Worm (Caenorhabditis elegans): ENCODE data around the gene Y75B8A.10.

The Y75B8A.10 gene

ce11 chrIII:12215596-12215995 lies 32.8 kb upstream of the Y75B8A.10 start, which contains the start of gene Y75B8A.13:
TSS of gene Y75B8A.13 (minus strand) at chrIII:12215696.
- TF ChIP-seq nhr-12 (tag; optimal IDR thresholded peaks at IDR 0.05) (no peak), ztf-11 (tag; optimal IDR thresholded peaks at IDR 0.05) (no peak), nhr-237 (tag; optimal IDR thresholded peaks at IDR 0.05) (no peak), F13H6.1 (tag; optimal IDR thresholded peaks at IDR 0.05) (no peak), zag-1 (tag; optimal IDR thresholded peaks at IDR 0.05) (no peak), sma-3 (GFP tag; optimal IDR thresholded peaks at IDR 0.05) (no peak), blmp-1 (tag; optimal IDR thresholded peaks at IDR 0.05; ENCODE audit: insufficient read depth) (no peak), sma-9 (GFP tag; optimal IDR thresholded peaks at IDR 0.05) (no peak), sma-9 (tag; optimal IDR thresholded peaks at IDR 0.05) (no peak), ztf-4 (tag; optimal IDR thresholded peaks at IDR 0.05) (no peak), Y55F3AM.14 (GFP tag; optimal IDR thresholded peaks at IDR 0.05) (no peak), fos-1 (tag; optimal IDR thresholded peaks at IDR 0.05) (no peak)

DNA sequence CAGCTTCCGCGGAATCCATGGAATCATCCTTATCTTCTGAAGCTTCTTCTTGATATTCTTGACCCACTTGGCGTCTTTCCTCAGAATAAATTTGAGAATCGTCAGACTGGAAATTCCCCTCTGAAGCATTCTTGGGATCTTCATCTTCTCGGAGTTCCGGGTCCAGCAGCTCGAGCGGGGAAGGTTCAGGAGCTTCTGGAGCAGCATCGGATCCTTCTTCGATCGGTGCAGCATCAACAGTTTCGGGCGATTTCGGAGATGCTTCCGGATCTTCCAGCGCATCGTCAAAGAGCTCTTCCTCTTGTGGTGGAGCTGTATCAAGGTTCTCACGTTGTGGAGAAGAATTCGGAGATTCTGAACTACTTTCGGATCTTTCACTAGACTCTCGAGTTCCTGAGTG lies 24.8 kb upstream of the Y75B8A.10 start:
- no peak for TF ChIP-seq sma-3 (GFP tag; optimal IDR thresholded peaks at IDR 0.05)
- TF ChIP-seq unc-55 (GFP tag; optimal IDR thresholded peaks at IDR 0.05) = no peak
- no peak for TF ChIP-seq R02D3.7 (tag; optimal IDR thresholded peaks at IDR 0.05)
- TF ChIP-seq lin-13 (GFP tag; optimal IDR thresholded peaks at IDR 0.05) = no peak
- no peak for TF ChIP-seq nhr-23 (tag; optimal IDR thresholded peaks at IDR 0.05)
- no peak for TF ChIP-seq egl-27 (tag; optimal IDR thresholded peaks at IDR 0.05)
- TF ChIP-seq nhr-11 (tag; optimal IDR thresholded peaks at IDR 0.05) = no peak
- no peak for TF ChIP-seq ceh-82 (tag; optimal IDR thresholded peaks at IDR 0.05)
- TF ChIP-seq skn-1 (tag; optimal IDR thresholded peaks at IDR 0.05) = no peak
- no peak for TF ChIP-seq zag-1 (tag; optimal IDR thresholded peaks at IDR 0.05)
- TF ChIP-seq lin-39 (tag; optimal IDR thresholded peaks at IDR 0.05) = no peak
- TF ChIP-seq lin-11 (tag; optimal IDR thresholded peaks at IDR 0.05) = no peak
- TF ChIP-seq sma-9 (GFP tag; optimal IDR thresholded peaks at IDR 0.05) = no peak
- TF ChIP-seq sma-9 (tag; optimal IDR thresholded peaks at IDR 0.05) = no peak
- no peak for TF ChIP-seq lsy-2 (tag; optimal IDR thresholded peaks at IDR 0.05)
- no peak for TF ChIP-seq nhr-237 (tag; optimal IDR thresholded peaks at IDR 0.05)
- no peak for TF ChIP-seq elt-3 (tag; optimal IDR thresholded peaks at IDR 0.05)
- no peak for TF ChIP-seq nhr-25 (tag; optimal IDR thresholded peaks at IDR 0.05)

DNA sequence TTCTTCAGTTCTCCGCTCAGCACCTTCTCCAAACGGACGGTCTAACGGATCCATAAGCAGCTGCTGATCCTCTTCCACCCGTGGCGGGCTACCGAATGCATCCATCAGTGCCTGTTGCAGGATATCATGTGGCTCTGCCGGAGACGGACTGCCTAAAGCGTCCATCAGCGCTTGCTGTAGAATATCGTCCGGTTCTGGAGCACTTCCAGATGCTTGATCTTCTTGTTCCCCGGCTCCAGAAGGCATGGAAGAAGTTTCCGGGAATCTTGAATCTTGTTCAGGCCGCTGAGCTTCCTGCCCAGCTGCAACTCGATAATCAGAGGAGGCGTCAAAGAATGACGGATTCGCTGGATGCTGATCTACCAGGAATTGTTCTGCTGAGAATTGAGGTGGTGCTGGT lies 22.5 kb upstream of the Y75B8A.10 start:
- TF ChIP-seq dmd-4 (tag; optimal IDR thresholded peaks at IDR 0.05) (no peak), ztf-4 (tag; optimal IDR thresholded peaks at IDR 0.05) (no peak), gmeb-1 (tag; optimal IDR thresholded peaks at IDR 0.05) (no peak), zag-1 (tag; optimal IDR thresholded peaks at IDR 0.05) (no peak), nhr-6 (tag; optimal IDR thresholded peaks at IDR 0.05) (no peak), lsy-2 (tag; optimal IDR thresholded peaks at IDR 0.05) (no peak), ama-1 (optimal IDR thresholded peaks at IDR 0.05) (no peak), nhr-12 (tag; optimal IDR thresholded peaks at IDR 0.05) (no peak), ceh-82 (tag; optimal IDR thresholded peaks at IDR 0.05) (no peak), lin-13 (GFP tag; optimal IDR thresholded peaks at IDR 0.05) (no peak), fos-1 (tag; optimal IDR thresholded peaks at IDR 0.05) (no peak), R02D3.7 (tag; optimal IDR thresholded peaks at IDR 0.05) (no peak), ztf-1 (GFP tag; conservative IDR thresholded peaks at IDR 0.05) (no peak), nhr-11 (tag; optimal IDR thresholded peaks at IDR 0.05) (no peak), ZK546.5 (tag; optimal IDR thresholded peaks at IDR 0.05) (no peak), snpc-4 (tag; optimal IDR thresholded peaks at IDR 0.05) (no peak), peb-1 (tag; optimal IDR thresholded peaks at IDR 0.05) (no peak), blmp-1 (tag; optimal IDR thresholded peaks at IDR 0.05; ENCODE audit: insufficient read depth) (no peak)

DNA sequence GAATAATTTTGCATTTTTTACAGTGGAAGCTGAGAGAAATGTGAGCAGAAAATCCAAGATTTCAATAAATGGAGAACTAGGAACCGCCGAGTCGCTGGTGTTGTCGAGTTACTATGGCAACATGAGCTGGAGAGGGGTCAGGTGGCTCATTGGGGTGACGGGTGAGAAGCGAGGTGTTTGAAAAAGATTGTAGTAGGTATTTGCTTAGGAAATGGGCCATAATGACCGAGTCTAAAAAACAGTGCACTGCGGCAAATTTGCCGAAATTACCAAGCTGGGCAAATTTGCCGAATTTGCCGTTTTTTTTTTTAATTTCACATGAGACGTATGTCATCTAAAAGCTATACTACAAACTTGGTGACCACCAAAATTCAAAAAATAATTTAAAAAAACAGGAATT lies 19.6 kb upstream of the Y75B8A.10 start, which contains the start of gene osm-12:
osm-12 (minus strand) TSS at position 101 of the 400 bp plus-strand sequence.
- TF ChIP-seq R02D3.7 (tag; optimal IDR thresholded peaks at IDR 0.05) = no peak

DNA sequence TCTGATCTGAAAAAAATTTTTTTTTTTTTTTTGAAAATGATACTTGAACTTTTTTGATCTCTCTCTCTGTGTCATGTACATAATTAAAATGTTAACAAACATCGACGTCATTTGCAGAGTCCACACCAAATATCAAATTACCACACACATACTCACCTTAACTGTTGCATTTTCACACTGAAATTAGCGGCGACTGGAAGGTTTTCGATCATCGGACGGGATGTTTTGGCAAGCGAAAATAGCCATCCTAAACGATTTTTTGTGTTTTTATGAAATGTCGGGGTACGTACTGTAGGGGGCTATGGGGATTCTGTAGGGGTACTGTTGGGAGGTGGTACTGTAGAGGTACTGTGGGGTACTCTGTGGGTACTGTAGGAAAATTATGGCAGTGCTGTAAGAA lies 15.3 kb upstream of the Y75B8A.10 start:
- TF ChIP-seq lin-13 (GFP tag; optimal IDR thresholded peaks at IDR 0.05) = no peak
- TF ChIP-seq gmeb-1 (tag; optimal IDR thresholded peaks at IDR 0.05) = no peak

DNA sequence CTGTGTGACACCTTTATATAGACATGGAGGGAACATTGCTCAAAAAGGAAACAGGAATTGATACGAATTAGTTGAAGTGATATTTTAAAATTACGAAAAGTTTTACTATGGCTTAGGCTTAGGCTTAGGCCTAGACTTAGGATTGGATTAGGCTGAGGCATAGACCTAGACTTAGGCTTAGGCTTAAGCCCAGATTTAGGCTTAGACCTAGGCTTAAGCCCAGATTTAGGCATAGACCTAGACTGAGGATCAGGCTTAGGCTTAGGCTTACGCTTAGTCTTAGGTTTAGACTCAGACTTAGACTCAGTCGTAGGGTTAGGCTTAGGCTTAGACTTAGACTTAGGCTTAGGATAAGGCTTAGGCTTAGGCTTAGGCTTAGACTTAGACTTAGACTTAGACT lies 13.2 kb upstream of the Y75B8A.10 start:
- TF ChIP-seq nhr-12 (tag; optimal IDR thresholded peaks at IDR 0.05) (no peak), unc-39 (tag; optimal IDR thresholded peaks at IDR 0.05) (no peak), elt-3 (tag; optimal IDR thresholded peaks at IDR 0.05) (no peak), lin-13 (GFP tag; optimal IDR thresholded peaks at IDR 0.05) (no peak), ztf-4 (tag; optimal IDR thresholded peaks at IDR 0.05) (no peak), nhr-11 (tag; optimal IDR thresholded peaks at IDR 0.05) (no peak), unc-55 (GFP tag; optimal IDR thresholded peaks at IDR 0.05) (no peak), sem-4 (tag; optimal IDR thresholded peaks at IDR 0.05) (no peak), snpc-4 (tag; optimal IDR thresholded peaks at IDR 0.05) (no peak), aly-2 (tag; optimal IDR thresholded peaks at IDR 0.05) (no peak), skn-1 (tag; optimal IDR thresholded peaks at IDR 0.05) (no peak), mab-5 (tag; optimal IDR thresholded peaks at IDR 0.05) (no peak), nhr-77 (tag; optimal IDR thresholded peaks at IDR 0.05) (no peak), ztf-11 (tag; optimal IDR thresholded peaks at IDR 0.05) (no peak), fos-1 (tag; optimal IDR thresholded peaks at IDR 0.05) (no peak), ama-1 (optimal IDR thresholded peaks at IDR 0.05) (no peak), ZK546.5 (tag; optimal IDR thresholded peaks at IDR 0.05) (no peak)

All from whole organism, L2 larva.